Fruit fly (Drosophila melanogaster): ENCODE data around the gene CG15747.

Gene CG15747

dm6 chrX:13314789-13315462, 23.2 kb upstream of the CG15747 start:
- TF ChIP-seq sqz (GFP tag; optimal IDR thresholded peaks at IDR 0.05), result peak; percentile 33
- TF ChIP-seq Bgb (GFP tag; IDR thresholded peaks at IDR 0.05; ENCODE audit: partially characterized antibody), result peak; percentile 24; the same call in 1 of the 2 replicates
- peak; percentile 47 for TF ChIP-seq Jarid2 (GFP tag; optimal IDR thresholded peaks at IDR 0.05)
- no peak for TF ChIP-seq CG7963 (GFP tag; IDR thresholded peaks at IDR 0.05; ENCODE audit: partially characterized antibody)
- 0 out of 4 replicates have a peak, but pooled peaks have one; percentile 57 for TF ChIP-seq chinmo (GFP tag; IDR thresholded peaks at IDR 0.05; ENCODE audit: partially characterized antibody)
- TF ChIP-seq CG17359 (tag; optimal IDR thresholded peaks at IDR 0.05), result peak; percentile 14
- TF ChIP-seq Deaf1 (tag; optimal IDR thresholded peaks at IDR 0.05), result peak; percentile 94
- no peak for TF ChIP-seq CG16863 (GFP tag; optimal IDR thresholded peaks at IDR 0.05)
- no peak for TF ChIP-seq crp (GFP tag; optimal IDR thresholded peaks at IDR 0.05)
- peak; percentile 39 for TF ChIP-seq cg (GFP tag; optimal IDR thresholded peaks at IDR 0.05)
- 0 out of 3 replicates have a peak, but pooled peaks have one; percentile 42 for TF ChIP-seq CG2199 (GFP tag; IDR thresholded peaks at IDR 0.05)
- peak; percentile 61 for TF ChIP-seq Med (GFP tag)
- TF ChIP-seq sug (tag; optimal IDR thresholded peaks at IDR 0.05), result peak; percentile 10
- peak; percentile 85 for TF ChIP-seq crol (GFP tag; IDR thresholded peaks at IDR 0.05)
- TF ChIP-seq D19A (tag; optimal IDR thresholded peaks at IDR 0.05), result peak; percentile 75
- peak; percentile 15; the same call in 1 of the 2 replicates for TF ChIP-seq Drgx (GFP tag; IDR thresholded peaks at IDR 0.05)
- TF ChIP-seq sima (GFP tag; optimal IDR thresholded peaks at IDR 0.05), result no peak
- TF ChIP-seq Hr39 (optimal IDR thresholded peaks at IDR 0.05), result no peak
- peak; percentile 71 for TF ChIP-seq sens (GFP tag)
- no peak for TF ChIP-seq gcm (GFP tag; optimal IDR thresholded peaks at IDR 0.05)
- TF ChIP-seq mirr (GFP tag; optimal IDR thresholded peaks at IDR 0.05), result peak; percentile 21
- TF ChIP-seq CG5953 (GFP tag; IDR thresholded peaks at IDR 0.05), result 0 out of 2 replicates have a peak, but pooled peaks have one; percentile 18
- TF ChIP-seq CG12155 (GFP tag; optimal IDR thresholded peaks at IDR 0.05), result no peak
- TF ChIP-seq CG17328 (GFP tag; IDR thresholded peaks at IDR 0.05), result 0 out of 2 replicates have a peak, but pooled peaks have one; percentile 10
- TF ChIP-seq CG6175 (GFP tag; IDR thresholded peaks at IDR 0.05), result peak; percentile 56; the same call in 1 of the 3 replicates
- TF ChIP-seq row (GFP tag; IDR thresholded peaks at IDR 0.05), result 0 out of 3 replicates have a peak, but pooled peaks have one; percentile 15
- TF ChIP-seq CG10543 (GFP tag; optimal IDR thresholded peaks at IDR 0.05), result peak; percentile 23
- no peak for TF ChIP-seq CG8290 (GFP tag; optimal IDR thresholded peaks at IDR 0.05)
- peak in 1 of 2 experiments; percentile 31 for TF ChIP-seq CG8290 (tag; optimal IDR thresholded peaks at IDR 0.05)

dm6 chrX:13315463-13315817, 22.7 kb upstream of the CG15747 start:
- TF ChIP-seq zen2 (GFP tag; IDR thresholded peaks at IDR 0.05; ENCODE audit: partially characterized antibody), result no peak
- TF ChIP-seq Hr78 (GFP tag; optimal IDR thresholded peaks at IDR 0.05), result peak in 1 of 2 experiments; percentile 43
- TF ChIP-seq grau (tag; optimal IDR thresholded peaks at IDR 0.05), result peak; percentile 49

DNA sequence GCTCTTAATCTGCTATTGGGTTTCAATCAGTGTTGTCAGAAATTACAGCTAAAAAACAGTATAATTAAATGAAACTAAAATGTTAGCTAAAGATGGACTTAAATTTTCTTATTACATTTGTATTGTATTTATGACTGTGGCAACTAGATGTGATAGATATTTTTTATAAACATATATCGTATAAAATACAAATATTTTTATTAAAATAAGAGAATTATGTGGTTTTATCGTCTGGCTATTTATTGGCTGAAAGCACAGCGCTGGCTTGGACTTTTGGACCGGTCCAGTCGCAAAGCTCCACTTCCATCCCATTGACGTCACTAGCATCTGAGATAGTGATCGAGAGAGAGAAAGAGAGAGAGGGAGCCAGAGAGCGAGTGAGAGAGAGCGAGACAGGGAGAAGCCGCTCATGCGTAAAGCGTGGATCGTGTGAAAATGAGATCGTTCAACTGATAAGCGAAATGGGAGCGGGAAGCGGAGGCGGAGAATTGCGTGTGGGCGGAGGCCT, 18.7 kb upstream of the CG15747 start:
- no peak for TF ChIP-seq Dp (GFP tag; optimal IDR thresholded peaks at IDR 0.05)
- no peak for TF ChIP-seq ac (GFP tag; optimal IDR thresholded peaks at IDR 0.05)
- no peak for TF ChIP-seq CG6765 (GFP tag; optimal IDR thresholded peaks at IDR 0.05)
- TF ChIP-seq Awh (GFP tag; IDR thresholded peaks at IDR 0.05), result no peak
- TF ChIP-seq CG1603 (tag; optimal IDR thresholded peaks at IDR 0.05), result no peak
- no peak for TF ChIP-seq zen2 (GFP tag; IDR thresholded peaks at IDR 0.05; ENCODE audit: partially characterized antibody)
- TF ChIP-seq Dfd (GFP tag; optimal IDR thresholded peaks at IDR 0.05), result no peak
- no peak for TF ChIP-seq Antp (GFP tag; optimal IDR thresholded peaks at IDR 0.05)
- peak; percentile 81 for TF ChIP-seq sr (GFP tag; IDR thresholded peaks at IDR 0.05)
- TF ChIP-seq CG9797 (GFP tag; optimal IDR thresholded peaks at IDR 0.05), result no peak
- TF ChIP-seq CG8281 (tag; optimal IDR thresholded peaks at IDR 0.05), result no peak
- TF ChIP-seq CG7372 (GFP tag; IDR thresholded peaks at IDR 0.05), result no peak
- TF ChIP-seq al (GFP tag; IDR thresholded peaks at IDR 0.05), result no peak
- TF ChIP-seq gce (GFP tag; IDR thresholded peaks at IDR 0.05), result no peak
- TF ChIP-seq CG15011 (GFP tag; optimal IDR thresholded peaks at IDR 0.05), result no peak
- peak; percentile 39 for TF ChIP-seq salm (tag; optimal IDR thresholded peaks at IDR 0.05)
- no peak for TF ChIP-seq CHES-1-like (GFP tag; optimal IDR thresholded peaks at IDR 0.05)
- no peak for TF ChIP-seq CG6272 (GFP tag; IDR thresholded peaks at IDR 0.05)
